Worm (Caenorhabditis elegans): ENCODE data around the gene ceh-79.

ceh-79 gene

ce11 chrV:13285284-13285683 is 16.3 kb upstream of the ceh-79 start:
- TF ChIP-seq lin-15B (tag; optimal IDR thresholded peaks at IDR 0.05) = no peak
- TF ChIP-seq dmd-8 (GFP tag; IDR thresholded peaks at IDR 0.05) = no peak
- TF ChIP-seq spr-1 (tag; optimal IDR thresholded peaks at IDR 0.05) = no peak
- TF ChIP-seq nhr-48 (tag; optimal IDR thresholded peaks at IDR 0.05) = no peak
- TF ChIP-seq daf-19 (GFP tag; conservative IDR thresholded peaks at IDR 0.05) = no peak
- no peak for TF ChIP-seq mes-2 (tag; optimal IDR thresholded peaks at IDR 0.05; ENCODE audit: poor library complexity, severe bottlenecking)
- peak; percentile 27 for TF ChIP-seq nhr-11 (tag; optimal IDR thresholded peaks at IDR 0.05)
- peak; percentile 33 for TF ChIP-seq nhr-28 (tag; optimal IDR thresholded peaks at IDR 0.05)
- TF ChIP-seq lir-3 (tag; optimal IDR thresholded peaks at IDR 0.05) = no peak

DNA sequence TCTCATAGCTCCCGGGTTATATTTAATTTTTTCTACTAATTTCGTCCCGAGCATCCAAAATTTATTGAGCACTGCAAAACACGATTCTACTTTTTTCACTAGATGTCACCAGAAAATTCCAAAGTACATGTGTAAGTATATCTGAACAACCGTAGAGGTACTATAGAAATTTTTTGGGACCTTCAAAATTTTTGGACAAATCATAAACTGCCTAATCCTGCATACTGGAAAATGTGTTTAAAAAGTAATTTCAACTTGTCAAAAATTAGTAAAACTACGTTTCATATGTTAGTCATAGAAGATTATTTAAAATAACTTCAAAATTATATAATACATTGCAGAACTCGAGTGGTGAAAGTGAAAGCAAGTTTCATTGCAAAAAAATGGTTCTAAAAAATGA is 15.1 kb upstream of the ceh-79 start:
- TF ChIP-seq skn-1 (tag; optimal IDR thresholded peaks at IDR 0.05) (no peak), aha-1 (tag) (peak; percentile 91), dve-1 (tag; optimal IDR thresholded peaks at IDR 0.05; ENCODE audit: insufficient read depth) (no peak), F44E2.7 (GFP tag; IDR thresholded peaks at IDR 0.05) (no peak)

ce11 chrV:13288881-13289280 is 12.8 kb upstream of the ceh-79 start:
- TF ChIP-seq nhr-111 (GFP tag; optimal IDR thresholded peaks at IDR 0.05) (no peak), snpc-1.2 (GFP tag; IDR thresholded peaks at IDR 0.05) (no peak), lir-3 (tag; optimal IDR thresholded peaks at IDR 0.05) (no peak), ZK337.2 (GFP tag; IDR thresholded peaks at IDR 0.05) (no peak), daf-16 (GFP tag; optimal IDR thresholded peaks at IDR 0.05) (peak in 1 of 2 experiments; percentile 36), daf-16 (tag; optimal IDR thresholded peaks at IDR 0.05) (no peak), aha-1 (tag) (no peak), jun-1 (tag; optimal IDR thresholded peaks at IDR 0.05) (no peak), nhr-11 (tag; optimal IDR thresholded peaks at IDR 0.05) (no peak), nhr-25 (tag; optimal IDR thresholded peaks at IDR 0.05; ENCODE audit: borderline replicate concordance, insufficient read depth) (no peak)

DNA sequence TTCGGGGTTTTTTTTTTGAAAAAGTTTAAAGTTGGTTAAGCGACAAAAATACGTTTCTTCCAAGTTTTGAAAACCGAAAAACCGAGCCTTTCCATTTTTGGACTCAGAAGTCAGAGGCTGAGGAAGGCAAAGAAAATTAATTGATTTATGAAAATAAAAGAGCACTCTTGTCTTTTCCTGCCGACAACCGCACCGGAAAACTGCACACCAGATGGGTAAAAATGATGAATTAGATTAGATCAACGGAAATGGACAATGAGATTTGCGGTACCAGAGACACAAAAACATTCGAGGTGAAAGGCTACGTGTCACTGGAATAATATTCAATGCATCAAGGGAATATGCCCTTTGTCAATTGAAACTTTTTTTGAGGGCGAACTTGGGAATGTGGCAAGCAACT is 7.1 kb upstream of the ceh-79 start:
- no peak for TF ChIP-seq lim-7 (GFP tag; IDR thresholded peaks at IDR 0.05)

- TF ChIP-seq vab-7 (GFP tag; IDR thresholded peaks at IDR 0.05) (no peak), unc-62 (GFP tag; optimal IDR thresholded peaks at IDR 0.05 in 1 of 2) (peak in 1 of 2 experiments; percentile 63), unc-62 (tag; optimal IDR thresholded peaks at IDR 0.05) (no peak), F26F4.8 (GFP tag; conservative IDR thresholded peaks at IDR 0.05) (no peak)
Observed at ce11 chrV:13295859-13296258, 5.8 kb upstream of the ceh-79 start, which contains the start of gene uig-1. uig-1 (minus strand) TSS chrV:13295978.

ce11 chrV:13297220-13297619 is 4.4 kb upstream of the ceh-79 start, which contains the start of gene C26E1.1:
C26E1.1 (plus strand) TSS chrV:13297520.
- TF ChIP-seq hif-1 (tag; optimal IDR thresholded peaks at IDR 0.05) = no peak
- no peak for TF ChIP-seq daf-12 (tag; optimal IDR thresholded peaks at IDR 0.05)
- TF ChIP-seq skn-1 (tag; optimal IDR thresholded peaks at IDR 0.05) = no peak
- no peak for TF ChIP-seq snpc-4 (tag; optimal IDR thresholded peaks at IDR 0.05)
- TF ChIP-seq ama-1 (optimal IDR thresholded peaks at IDR 0.05) = no peak
- TF ChIP-seq nhr-76 (tag; optimal IDR thresholded peaks at IDR 0.05) = no peak
- no peak for TF ChIP-seq duxl-1 (tag; optimal IDR thresholded peaks at IDR 0.05; ENCODE audit: poor library complexity)
- no peak for TF ChIP-seq sdz-12 (GFP tag; optimal IDR thresholded peaks at IDR 0.05)
- TF ChIP-seq spr-1 (tag; optimal IDR thresholded peaks at IDR 0.05) = no peak
- no peak for TF ChIP-seq Y105C5A.15 (GFP tag; IDR thresholded peaks at IDR 0.05)
- TF ChIP-seq ceh-28 (tag; optimal IDR thresholded peaks at IDR 0.05) = no peak
- no peak for TF ChIP-seq egl-43 (GFP tag; IDR thresholded peaks at IDR 0.05)
- TF ChIP-seq F10B5.3 (tag; optimal IDR thresholded peaks at IDR 0.05) = no peak

Data from whole organism, L4 larva.